Fruit fly (Drosophila melanogaster) whole organism, embryonic: Measurements from ENCODE around the gene CG5377.
A peak's percentile ranks its signal among the peaks of the same experiment; 100 is the strongest.

Source experiments
- Atf6 ChIP-seq: fragments of 200-800 bp; sonication (Bioruptor generic); IDR thresholded peaks from 2 replicates; pipeline ENCODE4 v1.3.6; 2022; ENCODE audit warnings: missing biosample characterization, missing genetic modification characterization
- BEAF-32 ChIP-seq: fragments of 200-800 bp; sonication (Bioruptor generic); optimal IDR thresholded peaks from 3 replicates; lab custom pipeline; 2017; ENCODE audit warnings: missing biosample characterization, missing genetic modification characterization, mild to moderate bottlenecking, moderate library complexity, missing genetic modification reagents
- CG10267 ChIP-seq: fragments of 200-800 bp; sonication (Bioruptor generic); optimal IDR thresholded peaks from 2 replicates; lab custom pipeline; 2018; ENCODE audit warnings: missing biosample characterization, mild to moderate bottlenecking, missing genetic modification characterization, moderate library complexity
- CG10979 ChIP-seq: fragments of 200-800 bp; sonication (Bioruptor generic); optimal IDR thresholded peaks from 2 replicates; lab custom pipeline; 2018; ENCODE audit warnings: missing biosample characterization, mild to moderate bottlenecking, missing genetic modification characterization, moderate library complexity
- CG12104 ChIP-seq: fragments of 200-800 bp; sonication (Bioruptor generic); optimal IDR thresholded peaks from 3 replicates; lab custom pipeline; 2016; ENCODE audit warnings: missing biosample characterization, missing genetic modification characterization
- CG14667 ChIP-seq: fragments of 200-800 bp; sonication (Bioruptor generic); IDR thresholded peaks from 2 replicates; pipeline ENCODE4 v1.3.6; 2022; ENCODE audit warnings: missing biosample characterization, missing genetic modification characterization
- CG14710 ChIP-seq: fragments of 200-800 bp; sonication (Bioruptor generic); optimal IDR thresholded peaks from 3 replicates; lab custom pipeline; 2019; ENCODE audit warnings: missing biosample characterization, mild to moderate bottlenecking, missing genetic modification characterization, moderate library complexity
- CG15601 ChIP-seq: fragments of 200-800 bp; sonication (Bioruptor generic); optimal IDR thresholded peaks from 3 replicates; lab custom pipeline; 2019; ENCODE audit warnings: missing biosample characterization, mild to moderate bottlenecking, missing genetic modification characterization, moderate library complexity
- CG1602 ChIP-seq: fragments of 200-800 bp; sonication (Bioruptor generic); optimal IDR thresholded peaks from 3 replicates; lab custom pipeline; 2016; ENCODE audit warnings: missing biosample characterization, missing genetic modification characterization
- CG1647 ChIP-seq: fragments of 200-800 bp; sonication (Bioruptor generic); optimal IDR thresholded peaks from 3 replicates; lab custom pipeline; 2016; ENCODE audit warnings: missing biosample characterization, missing genetic modification characterization
- CG16815 ChIP-seq: fragments of 200-800 bp; sonication (Bioruptor generic); optimal IDR thresholded peaks from 3 replicates; lab custom pipeline; 2017; ENCODE audit warnings: missing biosample characterization, mild to moderate bottlenecking, missing genetic modification characterization
- CG2889 ChIP-seq: fragments of 200-800 bp; sonication (Bioruptor generic); IDR thresholded peaks from 3 replicates; pipeline ENCODE4 v1.3.6; 2022; ENCODE audit warnings: missing biosample characterization, missing genetic modification characterization
- CG30020 ChIP-seq: fragments of 200-800 bp; optimal IDR thresholded peaks from 2 replicates; lab custom pipeline; 2019; ENCODE audit warnings: missing biosample characterization, mild to moderate bottlenecking, missing genetic modification characterization, moderate library complexity
- CG34224 ChIP-seq: fragments of 200-800 bp; sonication (Bioruptor generic); IDR thresholded peaks from 3 replicates; pipeline ENCODE4 v1.3.6; 2022; ENCODE audit warnings: missing biosample characterization, missing genetic modification characterization; ENCODE audit not compliant: partially characterized antibody
- CG6689 ChIP-seq: fragments of 200-800 bp; sonication (Bioruptor generic); IDR thresholded peaks from 2 replicates; pipeline ENCODE4 v1.3.6; 2022; ENCODE audit warnings: missing biosample characterization, missing genetic modification characterization
- CG6765 ChIP-seq: fragments of 200-800 bp; sonication (Bioruptor generic); optimal IDR thresholded peaks from 3 replicates; lab custom pipeline; 2017; ENCODE audit warnings: missing biosample characterization, mild to moderate bottlenecking, missing genetic modification characterization
- CG6854 ChIP-seq: fragments of 200-800 bp; sonication (Bioruptor generic); optimal IDR thresholded peaks from 3 replicates; lab custom pipeline; 2017; ENCODE audit warnings: missing biosample characterization, mild to moderate bottlenecking, missing genetic modification characterization
- CG7271 ChIP-seq: fragments of 200-800 bp; sonication (Bioruptor generic); optimal IDR thresholded peaks from 2 replicates; lab custom pipeline; 2018; ENCODE audit warnings: missing biosample characterization, mild to moderate bottlenecking, missing genetic modification characterization, moderate library complexity
- CG7556 ChIP-seq: fragments of 200-800 bp; sonication (Bioruptor generic); optimal IDR thresholded peaks from 2 replicates; lab custom pipeline; 2017; ENCODE audit warnings: missing biosample characterization, mild to moderate bottlenecking, missing genetic modification characterization
- CoRest ChIP-seq: fragments of 200-800 bp; sonication (Bioruptor generic); optimal IDR thresholded peaks from 3 replicates; lab custom pipeline; 2018; ENCODE audit warnings: missing biosample characterization, mild to moderate bottlenecking, missing genetic modification characterization, moderate library complexity
- Dbx ChIP-seq: fragments of 200-800 bp; sonication (Bioruptor generic); IDR thresholded peaks from 3 replicates; pipeline ENCODE4 v1.3.6; 2022; ENCODE audit warnings: missing biosample characterization, missing genetic modification characterization
- Dp ChIP-seq: fragments of 200-800 bp; sonication (Bioruptor generic); optimal IDR thresholded peaks from 2 replicates; lab custom pipeline; 2018; ENCODE audit warnings: missing biosample characterization, mild to moderate bottlenecking, missing genetic modification characterization, moderate library complexity
- Ets97D ChIP-seq: fragments of 200-800 bp; sonication (Bioruptor generic); optimal IDR thresholded peaks from 3 replicates; lab custom pipeline; 2016; ENCODE audit warnings: missing biosample characterization, missing genetic modification characterization
- MBD-R2 ChIP-seq: fragments of 200-800 bp; sonication (Bioruptor generic); IDR thresholded peaks from 2 replicates; pipeline ENCODE4 v1.3.6; 2022; ENCODE audit warnings: missing biosample characterization, missing genetic modification characterization
- Mrtf ChIP-seq: fragments of 200-800 bp; sonication (Bioruptor generic); IDR thresholded peaks from 3 replicates; pipeline ENCODE4 v1.3.6; 2022; ENCODE audit warnings: missing biosample characterization, missing genetic modification characterization
- NfI ChIP-seq: fragments of 200-800 bp; sonication (Bioruptor generic); optimal IDR thresholded peaks from 3 replicates; lab custom pipeline; 2018; ENCODE audit warnings: missing biosample characterization, mild to moderate bottlenecking, missing genetic modification characterization, moderate library complexity
- Pdp1 ChIP-seq, 2 experiments: fragments of 200-800 bp; sonication (Bioruptor generic); optimal IDR thresholded peaks; 3 replicates each; lab custom pipeline; 2016; ENCODE audit warnings: missing biosample characterization in 2 of 2, missing genetic modification characterization in 2 of 2, mild to moderate bottlenecking in 1 of 2, moderate library complexity in 1 of 2
- Poxn ChIP-seq: fragments of 200-800 bp; sonication (Bioruptor generic); IDR thresholded peaks from 2 replicates; pipeline ENCODE4 v1.3.6; 2022; ENCODE audit warnings: missing biosample characterization, missing genetic modification characterization
- Ptx1 ChIP-seq: fragments of 200-800 bp; sonication (Bioruptor generic); IDR thresholded peaks from 2 replicates; pipeline ENCODE4 v1.3.6; 2022; ENCODE audit warnings: missing biosample characterization, missing genetic modification characterization
- Rx ChIP-seq: fragments of 200-800 bp; sonication (Bioruptor generic); IDR thresholded peaks from 2 replicates; pipeline ENCODE4 v1.3.6; 2022; ENCODE audit warnings: missing biosample characterization, missing genetic modification characterization
- Sry-δ ChIP-seq: fragments of 200-800 bp; sonication (Bioruptor generic); optimal IDR thresholded peaks from 2 replicates; lab custom pipeline; 2016; ENCODE audit warnings: missing biosample characterization, missing genetic modification characterization
- YL-1 ChIP-seq: fragments of 200-800 bp; sonication (Bioruptor generic); optimal IDR thresholded peaks from 3 replicates; lab custom pipeline; 2017; ENCODE audit warnings: missing biosample characterization, mild to moderate bottlenecking, missing genetic modification characterization
- abd-A ChIP-seq: fragments of 200-800 bp; sonication (Bioruptor generic); optimal IDR thresholded peaks from 3 replicates; lab custom pipeline; 2019; ENCODE audit warnings: missing biosample characterization, mild to moderate bottlenecking, missing genetic modification characterization, moderate library complexity
- bigmax ChIP-seq: fragments of 200-800 bp; sonication (Bioruptor generic); optimal IDR thresholded peaks from 2 replicates; lab custom pipeline; 2018; ENCODE audit warnings: missing biosample characterization, mild to moderate bottlenecking, missing genetic modification characterization
- chinmo ChIP-seq: fragments of 200-800 bp; sonication (Bioruptor generic); IDR thresholded peaks from 4 replicates; pipeline ENCODE4 v1.3.6; 2022; ENCODE audit warnings: missing biosample characterization, missing genetic modification characterization; ENCODE audit not compliant: partially characterized antibody
- chm ChIP-seq: fragments of 200-800 bp; sonication (Bioruptor generic); IDR thresholded peaks from 2 replicates; pipeline ENCODE4 v1.3.6; 2022; ENCODE audit warnings: missing biosample characterization, missing genetic modification characterization
- ci ChIP-seq: fragments of 200-800 bp; sonication (Bioruptor generic); IDR thresholded peaks from 3 replicates; pipeline ENCODE4 v1.3.6; 2022; ENCODE audit warnings: missing biosample characterization, missing genetic modification characterization
- crp ChIP-seq, 2 experiments: fragments of 200-800 bp; sonication (Bioruptor generic); optimal IDR thresholded peaks; 2 replicates in 1 of 2; 3 replicates in 1 of 2; lab custom pipeline; 2017; ENCODE audit warnings: missing biosample characterization in 2 of 2, missing genetic modification characterization in 2 of 2, mild to moderate bottlenecking in 1 of 2, moderate library complexity in 1 of 2
- esg ChIP-seq: fragments of 200-800 bp; sonication (Bioruptor generic); conservative IDR thresholded peaks from 2 replicates; pipeline ENCODE4 v1.3.6; 2022; ENCODE audit warnings: missing biosample characterization, missing genetic modification characterization
- eve ChIP-seq, 2 experiments: fragments of >200 bp; optimal IDR thresholded peaks; 2 replicates each; lab custom pipeline; 2017; ENCODE audit warnings: missing biosample characterization in 2 of 2, missing genetic modification characterization in 2 of 2
- fd102C ChIP-seq: fragments of 200-800 bp; sonication (Bioruptor generic); optimal IDR thresholded peaks from 2 replicates; lab custom pipeline; 2018; ENCODE audit warnings: missing biosample characterization, mild to moderate bottlenecking, missing genetic modification characterization, moderate library complexity
- gfzf ChIP-seq: fragments of 200-800 bp; sonication (Bioruptor generic); optimal IDR thresholded peaks from 2 replicates; lab custom pipeline; 2016; ENCODE audit warnings: missing biosample characterization, mild to moderate bottlenecking, missing genetic modification characterization, moderate library complexity
- gro ChIP-seq: fragments of 200-800 bp; sonication (Bioruptor generic); optimal IDR thresholded peaks from 2 replicates; lab custom pipeline; 2016; ENCODE audit warnings: missing biosample characterization, missing genetic modification characterization
- gsb ChIP-seq: fragments of 200-800 bp; sonication (Bioruptor generic); IDR thresholded peaks from 2 replicates; pipeline ENCODE4 v1.3.6; 2022; ENCODE audit warnings: missing biosample characterization, missing genetic modification characterization
- pzg ChIP-seq: fragments of 200-800 bp; sonication (Bioruptor generic); optimal IDR thresholded peaks from 3 replicates; lab custom pipeline; 2018; ENCODE audit warnings: missing biosample characterization, mild to moderate bottlenecking, missing genetic modification characterization, moderate library complexity
- ranshi ChIP-seq: fragments of 200-800 bp; sonication (Bioruptor generic); IDR thresholded peaks from 2 replicates; pipeline ENCODE4 v1.3.6; 2022; ENCODE audit warnings: missing biosample characterization, missing genetic modification characterization
- sna ChIP-seq: fragments of 200-800 bp; sonication (Bioruptor generic); IDR thresholded peaks from 2 replicates; pipeline ENCODE4 v1.3.6; 2022; ENCODE audit warnings: missing biosample characterization, missing genetic modification characterization; ENCODE audit not compliant: partially characterized antibody
- twi ChIP-seq: fragments of 200-800 bp; optimal IDR thresholded peaks from 2 replicates; lab custom pipeline; 2019; ENCODE audit warnings: missing biosample characterization, mild to moderate bottlenecking, missing genetic modification characterization, moderate library complexity
- unpg ChIP-seq: fragments of 200-800 bp; sonication (Bioruptor generic); optimal IDR thresholded peaks from 3 replicates; lab custom pipeline; 2018; ENCODE audit warnings: missing biosample characterization, mild to moderate bottlenecking, missing genetic modification characterization, moderate library complexity
- wek ChIP-seq: fragments of 200-800 bp; sonication (Bioruptor generic); optimal IDR thresholded peaks from 3 replicates; lab custom pipeline; 2018; ENCODE audit warnings: missing biosample characterization, mild to moderate bottlenecking, missing genetic modification characterization, moderate library complexity

The CG5377 gene

dm6 chr3R:22467939-22468571, at the start of gene CG5377, which contains the start of gene Nrx-1:
Gene CG5377 (minus strand): TSS chr3R:22468157.
Gene Nrx-1 (plus strand): TSS chr3R:22468512.
- TF ChIP-seq CG6854 (GFP tag; lab: Kevin White, UChicago), result no peak
- TF ChIP-seq twi (tag; lab: Kevin White, UChicago), result no peak
- no peak for TF ChIP-seq gro (GFP tag; lab: Kevin White, UChicago)
- no peak for TF ChIP-seq ci (GFP tag; lab: Robert Waterston, UW)
- TF ChIP-seq Mrtf, result no peak
- TF ChIP-seq ranshi (GFP tag; lab: Robert Waterston, UW), result no peak
- TF ChIP-seq CG14710 (tag; lab: Kevin White, UChicago), result peak; percentile 77
- TF ChIP-seq CG34224, result peak; percentile 35; the same call in 1 of the 3 replicates
- 0 out of 2 replicates have a peak, but pooled peaks have one; percentile 17 for TF ChIP-seq sna
- TF ChIP-seq CG7556, result no peak
- TF ChIP-seq pzg (GFP tag; lab: Kevin White, UChicago), result peak; percentile 43
- TF ChIP-seq bigmax (GFP tag; lab: Kevin White, UChicago), result no peak
- TF ChIP-seq chinmo, result peak; percentile 68; the same call in 1 of the 4 replicates
- TF ChIP-seq Pdp1 (GFP tag; optimal IDR thresholded peaks at IDR 0.05; lab: Kevin White, UChicago), result peak in 1 of 2 experiments; percentile 78
- no peak for TF ChIP-seq Ptx1 (GFP tag; lab: Robert Waterston, UW)
- TF ChIP-seq NfI (GFP tag; lab: Kevin White, UChicago), result no peak
- TF ChIP-seq MBD-R2 (GFP tag; lab: Robert Waterston, UW), result peak; percentile 74
- TF ChIP-seq crp (GFP tag; optimal IDR thresholded peaks at IDR 0.05; lab: Kevin White, UChicago), result peak; percentile 51 to 92
- TF ChIP-seq CG6689 (GFP tag; lab: Robert Waterston, UW), result no peak
- TF ChIP-seq CG10979 (tag; lab: Kevin White, UChicago), result no peak
- no peak for TF ChIP-seq unpg (GFP tag; lab: Kevin White, UChicago)
- no peak for TF ChIP-seq Rx (GFP tag; lab: Robert Waterston, UW)
- TF ChIP-seq CoRest (tag; lab: Kevin White, UChicago), result peak; percentile 6
- TF ChIP-seq wek (GFP tag; lab: Kevin White, UChicago), result no peak
- TF ChIP-seq CG2889 (GFP tag; lab: Robert Waterston, UW), result no peak
- TF ChIP-seq gfzf (GFP tag; lab: Kevin White, UChicago), result peak; percentile 65
- no peak for TF ChIP-seq YL-1
- no peak for TF ChIP-seq CG14667
- no peak for TF ChIP-seq CG1602 (GFP tag; lab: Kevin White, UChicago)
- TF ChIP-seq Poxn (GFP tag; lab: Robert Waterston, UW), result no peak
- no peak for TF ChIP-seq Ets97D (GFP tag; lab: Kevin White, UChicago)
- no peak for TF ChIP-seq Sry-δ (GFP tag; lab: Kevin White, UChicago)
- no peak for TF ChIP-seq CG12104 (GFP tag; lab: Kevin White, UChicago)
- TF ChIP-seq abd-A (tag; lab: Kevin White, UChicago), result no peak
- TF ChIP-seq Dp (GFP tag; lab: Kevin White, UChicago), result peak; percentile 60
- no peak for TF ChIP-seq Dbx (GFP tag; lab: Robert Waterston, UW)
- no peak for TF ChIP-seq Atf6 (GFP tag; lab: Robert Waterston, UW)
- no peak for TF ChIP-seq CG16815 (GFP tag; lab: Kevin White, UChicago)
- TF ChIP-seq BEAF-32 (GFP tag; lab: Kevin White, UChicago), result peak; percentile 7
- no peak for TF ChIP-seq CG1647
- no peak for TF ChIP-seq CG7271 (tag; lab: Kevin White, UChicago)
- TF ChIP-seq CG15601 (tag; lab: Kevin White, UChicago), result no peak
- TF ChIP-seq CG10267 (tag; lab: Kevin White, UChicago), result no peak
- no peak for TF ChIP-seq CG6765
- TF ChIP-seq fd102C (GFP tag; lab: Kevin White, UChicago), result no peak
- no peak for TF ChIP-seq gsb (GFP tag; lab: Robert Waterston, UW)
- TF ChIP-seq CG30020 (tag; lab: Kevin White, UChicago), result no peak
- TF ChIP-seq chm, result no peak
- TF ChIP-seq esg (GFP tag; lab: Robert Waterston, UW), result no peak
- TF ChIP-seq eve (GFP tag; optimal IDR thresholded peaks at IDR 0.05; lab: Kevin White, UChicago), result no peak
